Fruit fly (Drosophila melanogaster) whole organism: ENCODE results near the gene tal-3A.

ENCODE experiments used
- CG8478 ChIP-seq: fragments of >200 bp; optimal IDR thresholded peaks from 2 replicates; lab custom pipeline; 2018; ENCODE audit warnings: inconsistent platforms
- Dll ChIP-seq: fragments of >200 bp; optimal IDR thresholded peaks from 2 replicates; lab custom pipeline; 2017
- EcR ChIP-seq, 2 experiments: fragments of >200 bp; optimal IDR thresholded peaks; 2 replicates each; lab custom pipeline; 2017; ENCODE audit warnings: missing biosample characterization in 2 of 2, missing genetic modification characterization in 2 of 2, missing genetic modification reagents in 2 of 2
- pan ChIP-seq: fragments of >200 bp; optimal IDR thresholded peaks from 2 replicates; lab custom pipeline; 2017
- psq ChIP-seq: fragments of >200 bp; optimal IDR thresholded peaks from 2 replicates; lab custom pipeline; 2017
- usp ChIP-seq: fragments of >200 bp; optimal IDR thresholded peaks from 2 replicates; lab custom pipeline; 2017; ENCODE audit warnings: missing biosample characterization, missing genetic modification characterization, mixed read lengths

DNA sequence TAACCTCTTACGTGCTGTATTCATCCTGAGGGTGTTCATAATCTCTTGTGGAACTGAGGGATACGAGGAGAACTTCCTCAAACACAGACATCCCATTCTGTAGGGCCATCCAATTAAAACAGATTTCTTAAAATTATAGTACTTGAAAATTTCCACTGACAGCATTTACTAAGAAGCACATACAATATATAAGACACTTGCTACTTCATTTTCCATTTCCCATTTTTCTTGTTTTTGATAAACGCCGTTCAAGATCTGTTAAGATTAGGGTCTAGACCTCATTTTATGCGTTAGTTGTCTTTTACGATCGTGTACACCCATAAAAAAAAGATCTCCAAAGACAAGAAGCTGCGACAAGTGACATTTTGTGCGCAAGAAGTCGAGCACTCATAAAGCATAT, 42.4 kb downstream of the tal-3A start, which contains the start of gene CG14362:
- no peak for TF ChIP-seq usp (GFP tag; lab: Kevin White, UChicago)
- TF ChIP-seq EcR (GFP tag; optimal IDR thresholded peaks at IDR 0.05; lab: Kevin White, UChicago): no peak
- TF ChIP-seq pan (lab: Kevin White, UChicago): no peak
- no peak for TF ChIP-seq CG8478
- TF ChIP-seq psq: no peak
- no peak for TF ChIP-seq Dll (lab: Kevin White, UChicago)
